Worm (Caenorhabditis elegans) whole organism, L1 larva: ENCODE measurements around the gene nhr-57.
A peak's percentile ranks its signal among the peaks of the same experiment; 100 is the strongest.

Experiments
- C34B4.2 ChIP-seq: sonication (generic microtip); optimal IDR thresholded peaks from 2 replicates; lab custom pipeline; 2017; ENCODE audit warnings: mild to moderate bottlenecking, missing genetic modification characterization, missing compliant biosample characterization
- F16B12.6 ChIP-seq: fragments of 150-350 bp; optimal IDR thresholded peaks from 2 replicates; lab custom pipeline; 2014; ENCODE audit warnings: missing biosample characterization, missing genetic modification characterization
- Y116A8C.19 ChIP-seq: sonication (generic microtip); optimal IDR thresholded peaks from 2 replicates; lab custom pipeline; 2016; ENCODE audit warnings: missing compliant biosample characterization, missing genetic modification characterization, borderline replicate concordance
- aha-1 ChIP-seq: fragments of 150-350 bp; optimal IDR thresholded peaks from 2 replicates; lab custom pipeline; 2014; ENCODE audit warnings: missing biosample characterization, missing genetic modification characterization
- alr-1 ChIP-seq: fragments of 200-800 bp; sonication (Bioruptor generic); optimal IDR thresholded peaks from 2 replicates; lab custom pipeline; 2018; ENCODE audit warnings: borderline replicate concordance, mild to moderate bottlenecking, missing genetic modification characterization, missing compliant biosample characterization
- blmp-1 ChIP-seq: fragments of 150-350 bp; optimal IDR thresholded peaks from 2 replicates; lab custom pipeline; 2014; ENCODE audit warnings: missing biosample characterization, missing genetic modification characterization
- ceh-63 ChIP-seq: fragments of 200-800 bp; sonication (Bioruptor generic); optimal IDR thresholded peaks from 2 replicates; lab custom pipeline; 2018; ENCODE audit warnings: mild to moderate bottlenecking, missing genetic modification characterization, missing compliant biosample characterization
- ceh-88 ChIP-seq: fragments of 200-800 bp; sonication (Bioruptor generic); IDR thresholded peaks from 2 replicates; pipeline ENCODE4 v1.3.6; 2022; ENCODE audit warnings: missing genetic modification characterization, missing compliant biosample characterization
- ces-1 ChIP-seq: fragments of 150-350 bp; optimal IDR thresholded peaks from 2 replicates; lab custom pipeline; 2014; ENCODE audit warnings: missing biosample characterization, missing genetic modification reagents, missing genetic modification characterization
- dpl-1 ChIP-seq, 3 experiments: fragments of 150-350 bp in 2 of 3; sonication (generic microtip) in 1 of 3; optimal IDR thresholded peaks; 2 replicates each; lab custom pipeline; 2014 to 2017; ENCODE audit warnings: missing biosample characterization in 3 of 3, missing genetic modification characterization in 3 of 3, missing genetic modification reagents in 3 of 3
- dsc-1 ChIP-seq: sonication (generic microtip); optimal IDR thresholded peaks from 2 replicates; lab custom pipeline; 2016; ENCODE audit warnings: mild to moderate bottlenecking, missing genetic modification characterization, missing compliant biosample characterization
- efl-1 ChIP-seq, 4 experiments: fragments of 150-350 bp; optimal IDR thresholded peaks in 3 of 4; peaks in 1 of 4; 1 replicate in 1 of 4; 2 replicates in 3 of 4; lab custom pipeline; 2014; ENCODE audit warnings: missing biosample characterization in 2 of 4, missing genetic modification characterization in 2 of 4, missing genetic modification reagents in 2 of 4
- egl-13 ChIP-seq: sonication (generic microtip); optimal IDR thresholded peaks from 2 replicates; lab custom pipeline; 2016; ENCODE audit warnings: missing genotype, missing genetic modification reagents, missing genetic modification characterization, missing compliant biosample characterization
- egl-27 ChIP-seq, 2 experiments: fragments of 150-350 bp in 1 of 2; sonication (generic microtip); optimal IDR thresholded peaks; 3 replicates each; lab custom pipeline; 2017 to 2018; ENCODE audit warnings: missing biosample characterization in 2 of 2, missing genetic modification characterization in 2 of 2, missing genetic modification reagents in 2 of 2
- elt-2 ChIP-seq: sonication (generic microtip); optimal IDR thresholded peaks from 2 replicates; lab custom pipeline; 2016; ENCODE audit warnings: missing genetic modification characterization, mild to moderate bottlenecking, inconsistent platforms, missing compliant biosample characterization, missing genetic modification reagents
- fkh-4 ChIP-seq: sonication (generic microtip); optimal IDR thresholded peaks from 2 replicates; lab custom pipeline; 2016; ENCODE audit warnings: missing compliant biosample characterization, missing genetic modification characterization, borderline replicate concordance
- fkh-8 ChIP-seq: sonication (generic microtip); optimal IDR thresholded peaks from 2 replicates; lab custom pipeline; 2016; ENCODE audit warnings: mild to moderate bottlenecking, missing genetic modification characterization, missing compliant biosample characterization
- hlh-17 ChIP-seq: fragments of 200-800 bp; sonication (Bioruptor generic); optimal IDR thresholded peaks from 2 replicates; lab custom pipeline; 2018; ENCODE audit warnings: missing genetic modification characterization, mild to moderate bottlenecking, missing compliant biosample characterization, moderate library complexity, borderline replicate concordance
- hpl-2 ChIP-seq: fragments of 150-350 bp; optimal IDR thresholded peaks from 2 replicates; lab custom pipeline; 2014; ENCODE audit warnings: missing biosample characterization, missing genetic modification reagents, missing genetic modification characterization
- irx-1 ChIP-seq: sonication (generic microtip); optimal IDR thresholded peaks from 2 replicates; lab custom pipeline; 2016; ENCODE audit warnings: missing genetic modification characterization, missing compliant biosample characterization
- isw-1 ChIP-seq: fragments of 200-800 bp; sonication (Bioruptor generic); IDR thresholded peaks from 2 replicates; pipeline ENCODE4 v1.3.6; 2022; ENCODE audit warnings: missing genetic modification characterization, missing compliant biosample characterization
- lir-3 ChIP-seq: sonication (generic microtip); optimal IDR thresholded peaks from 2 replicates; lab custom pipeline; 2016; ENCODE audit warnings: mild to moderate bottlenecking, missing genetic modification characterization, moderate library complexity, missing compliant biosample characterization; ENCODE audit not compliant: poor library complexity
- mef-2 ChIP-seq: fragments of 150-350 bp; optimal IDR thresholded peaks from 2 replicates; lab custom pipeline; 2014; ENCODE audit warnings: missing biosample characterization, missing genetic modification characterization
- mep-1 ChIP-seq: fragments of 150-350 bp; optimal IDR thresholded peaks from 2 replicates; lab custom pipeline; 2014; ENCODE audit warnings: missing biosample characterization, missing genetic modification characterization
- nhr-12 ChIP-seq: sonication (generic microtip); optimal IDR thresholded peaks from 2 replicates; lab custom pipeline; 2017; ENCODE audit warnings: missing biosample characterization, missing genetic modification characterization
- nhr-20 ChIP-seq: sonication (generic microtip); optimal IDR thresholded peaks from 2 replicates; lab custom pipeline; 2016; ENCODE audit warnings: mild to moderate bottlenecking, missing genetic modification characterization, missing compliant biosample characterization
- nhr-47 ChIP-seq: sonication (generic microtip); optimal IDR thresholded peaks from 2 replicates; lab custom pipeline; 2016; ENCODE audit warnings: mild to moderate bottlenecking, missing genetic modification characterization, moderate library complexity, missing compliant biosample characterization
- nhr-71 ChIP-seq: sonication (generic microtip); optimal IDR thresholded peaks from 2 replicates; lab custom pipeline; 2016; ENCODE audit warnings: mild to moderate bottlenecking, missing genetic modification characterization, moderate library complexity, missing compliant biosample characterization
- nhr-77 ChIP-seq: fragments of 150-350 bp; optimal IDR thresholded peaks from 2 replicates; lab custom pipeline; 2014; ENCODE audit warnings: missing biosample characterization, missing genetic modification characterization
- nhr-85 ChIP-seq: sonication (generic microtip); peaks from one replicate; lab custom pipeline; 2016; ENCODE audit warnings: missing genetic modification characterization, inconsistent platforms, missing compliant biosample characterization
- pag-3 ChIP-seq: sonication (generic microtip); optimal IDR thresholded peaks from 2 replicates; lab custom pipeline; 2017; ENCODE audit warnings: missing genetic modification characterization, mild to moderate bottlenecking, missing compliant biosample characterization, antibody characterized with exemption, borderline replicate concordance; ENCODE audit not compliant: insufficient read depth
- snpc-4 ChIP-seq: fragments of 150-350 bp; optimal IDR thresholded peaks from 2 replicates; lab custom pipeline; 2014; ENCODE audit warnings: missing biosample characterization, missing genetic modification characterization
- snu-23 ChIP-seq: sonication (generic microtip); optimal IDR thresholded peaks from 2 replicates; lab custom pipeline; 2016; ENCODE audit warnings: missing genetic modification characterization, missing compliant biosample characterization
- swsn-7 ChIP-seq: sonication (generic microtip); optimal IDR thresholded peaks from 2 replicates; lab custom pipeline; 2016; ENCODE audit warnings: missing genetic modification characterization, missing compliant biosample characterization
- tlp-1 ChIP-seq: fragments of 150-350 bp; optimal IDR thresholded peaks from 2 replicates; lab custom pipeline; 2014; ENCODE audit warnings: missing biosample characterization, missing genetic modification characterization
- unc-30 ChIP-seq: sonication (generic microtip); optimal IDR thresholded peaks from 2 replicates; lab custom pipeline; 2017; ENCODE audit warnings: missing biosample characterization, missing genetic modification characterization
- unc-62 ChIP-seq: fragments of 150-350 bp; optimal IDR thresholded peaks from 2 replicates; lab custom pipeline; 2014; ENCODE audit warnings: missing biosample characterization, missing genetic modification reagents, missing genetic modification characterization
- unc-86 ChIP-seq: sonication (generic microtip); optimal IDR thresholded peaks from 2 replicates; lab custom pipeline; 2016; ENCODE audit warnings: missing genetic modification characterization, missing compliant biosample characterization
- zag-1 ChIP-seq: fragments of 150-350 bp; optimal IDR thresholded peaks from 2 replicates; lab custom pipeline; 2014; ENCODE audit warnings: missing biosample characterization, missing genetic modification characterization

nhr-57 gene

ce11 chrV:4170138-4170537, 38.4 kb downstream of the nhr-57 start, which contains the start of gene Y45G5AM.7:
TSS of gene Y45G5AM.7 (minus strand) at chrV:4170238.
- TF ChIP-seq zag-1 (tag; lab: Kevin White, UChicago) (no peak), nhr-85 (no peak), F16B12.6 (no peak), efl-1 (optimal IDR thresholded peaks at IDR 0.05; lab: Kevin White, UChicago) (no peak), efl-1 (GFP tag; optimal IDR thresholded peaks at IDR 0.05 in 1 of 2; lab: Kevin White, UChicago) (peak in 1 of 2 experiments; percentile 68)

- TF ChIP-seq C34B4.2 (tag; lab: Kevin White, UChicago): no peak
Observed at ce11 chrV:4175624-4176023, 43.9 kb downstream of the nhr-57 start, which contains the start of the genes coh-4 and pid-5. TSS of gene coh-4 (minus strand) at chrV:4175640. TSS of gene pid-5 (plus strand) at chrV:4175882.

ce11 chrV:4181272-4181671, 49.6 kb downstream of the nhr-57 start:
- TF ChIP-seq unc-30 (tag; lab: Kevin White, UChicago) (no peak), hpl-2 (GFP tag; lab: Kevin White, UChicago) (no peak), elt-2 (tag; lab: Kevin White, UChicago) (no peak), isw-1 (GFP tag; lab: Robert Waterston, UW) (no peak), dsc-1 (no peak), swsn-7 (tag; lab: Kevin White, UChicago) (no peak), snu-23 (GFP tag; lab: Kevin White, UChicago) (no peak), fkh-4 (tag; lab: Kevin White, UChicago) (no peak), ceh-63 (no peak), pag-3 (tag; lab: Kevin White, UChicago) (no peak), ceh-88 (GFP tag; lab: Robert Waterston, UW) (no peak), unc-62 (no peak)

- TF ChIP-seq nhr-71 (no peak), dpl-1 (GFP tag; optimal IDR thresholded peaks at IDR 0.05; lab: Kevin White, UChicago) (no peak), nhr-47 (tag; lab: Kevin White, UChicago) (no peak), mef-2 (tag; lab: Kevin White, UChicago) (no peak), nhr-12 (tag; lab: Kevin White, UChicago) (no peak), aha-1 (tag; lab: Kevin White, UChicago) (no peak), tlp-1 (tag; lab: Kevin White, UChicago) (no peak), lir-3 (no peak)
Observed at ce11 chrV:4181727-4182126, 50.0 kb downstream of the nhr-57 start.

ce11 chrV:4182546-4182945, 50.9 kb downstream of the nhr-57 start:
- TF ChIP-seq fkh-8: no peak
- TF ChIP-seq nhr-12 (tag; lab: Kevin White, UChicago): no peak
- TF ChIP-seq Y116A8C.19 (tag; lab: Kevin White, UChicago): no peak
- no peak for TF ChIP-seq unc-86
- no peak for TF ChIP-seq alr-1 (tag; lab: Kevin White, UChicago)
- no peak for TF ChIP-seq efl-1 (optimal IDR thresholded peaks at IDR 0.05; lab: Kevin White, UChicago)
- peak in 1 of 2 experiments; percentile 52 for TF ChIP-seq efl-1 (GFP tag; optimal IDR thresholded peaks at IDR 0.05 in 1 of 2; lab: Kevin White, UChicago)
- no peak for TF ChIP-seq lir-3
- no peak for TF ChIP-seq blmp-1 (tag; lab: Kevin White, UChicago)
- TF ChIP-seq nhr-20 (tag; lab: Kevin White, UChicago): no peak
- no peak for TF ChIP-seq ces-1 (GFP tag; lab: Kevin White, UChicago)
- TF ChIP-seq egl-13 (tag; lab: Kevin White, UChicago): no peak
- no peak for TF ChIP-seq pag-3 (tag; lab: Kevin White, UChicago)
- no peak for TF ChIP-seq hlh-17
- TF ChIP-seq irx-1: no peak
- no peak for TF ChIP-seq nhr-77
- no peak for TF ChIP-seq egl-27 (tag; optimal IDR thresholded peaks at IDR 0.05; lab: Kevin White, UChicago)
- no peak for TF ChIP-seq mep-1
- peak; percentile 32 for TF ChIP-seq snpc-4
